Fruit fly (Drosophila melanogaster) whole organism, wandering third instar larva: Measurements from ENCODE around the gene CG17027.

Experiments
- Abd-B ChIP-seq: fragments of >200 bp; optimal IDR thresholded peaks from 2 replicates; lab custom pipeline; 2017; ENCODE audit warnings: missing biosample characterization, missing genetic modification characterization
- CG32264 ChIP-seq: fragments of 200-800 bp; sonication (Bioruptor generic); optimal IDR thresholded peaks from 2 replicates; lab custom pipeline; 2016; ENCODE audit warnings: missing biosample characterization, missing genetic modification characterization
- CG9705 ChIP-seq: fragments of 200-800 bp; sonication (Bioruptor generic); optimal IDR thresholded peaks from 2 replicates; lab custom pipeline; 2018; ENCODE audit warnings: missing biosample characterization, mild to moderate bottlenecking, missing genetic modification characterization
- Dfd ChIP-seq: fragments of >200 bp; optimal IDR thresholded peaks from 2 replicates; lab custom pipeline; 2017; ENCODE audit warnings: missing biosample characterization, missing genetic modification characterization
- Dif ChIP-seq: fragments of 200-275, 200-300 bp; sonication (Bioruptor generic); optimal IDR thresholded peaks from 2 replicates; lab custom pipeline; 2018; ENCODE audit warnings: missing biosample characterization, missing genetic modification characterization; ENCODE audit not compliant: partially characterized antibody
- GATAd ChIP-seq: sonication (Bioruptor generic); optimal IDR thresholded peaks from 2 replicates; lab custom pipeline; 2016; ENCODE audit warnings: missing biosample characterization, missing genetic modification characterization
- HLH106 ChIP-seq: fragments of 200-800 bp; optimal IDR thresholded peaks from 3 replicates; lab custom pipeline; 2019; ENCODE audit warnings: missing biosample characterization, mild to moderate bottlenecking, missing genetic modification characterization, moderate library complexity
- Hnf4 ChIP-seq: fragments of 200-800 bp; sonication (Bioruptor generic); optimal IDR thresholded peaks from 2 replicates; lab custom pipeline; 2016; ENCODE audit warnings: missing biosample characterization, mild to moderate bottlenecking, missing genetic modification characterization
- Hr78 ChIP-seq: fragments of >200 bp; optimal IDR thresholded peaks from 2 replicates; lab custom pipeline; 2017; ENCODE audit warnings: missing biosample characterization, missing genetic modification characterization
- Jra ChIP-seq: sonication (Bioruptor generic); optimal IDR thresholded peaks from 2 replicates; lab custom pipeline; 2016; ENCODE audit warnings: missing biosample characterization, missing genetic modification characterization
- Mio ChIP-seq: sonication (Bioruptor generic); optimal IDR thresholded peaks from 2 replicates; lab custom pipeline; 2016; ENCODE audit warnings: missing biosample characterization, missing genetic modification characterization
- Myc ChIP-seq: fragments of >200 bp; optimal IDR thresholded peaks from 2 replicates; lab custom pipeline; 2017
- N ChIP-seq: fragments of >200 bp; optimal IDR thresholded peaks from 2 replicates; lab custom pipeline; 2018; ENCODE audit warnings: missing biosample characterization, missing external identifiers, missing genetic modification characterization
- OdsH ChIP-seq: fragments of 200-800 bp; sonication (Bioruptor generic); optimal IDR thresholded peaks from 2 replicates; lab custom pipeline; 2016; ENCODE audit warnings: missing biosample characterization, mild to moderate bottlenecking, missing genetic modification characterization
- Rel ChIP-seq, 2 experiments: fragments of 200-800 bp; sonication (Bioruptor generic) in 1 of 2; optimal IDR thresholded peaks; 2 replicates in 1 of 2; 3 replicates in 1 of 2; lab custom pipeline; 2016 to 2019; ENCODE audit warnings: mild to moderate bottlenecking in 2 of 2, missing biosample characterization in 2 of 2, missing genetic modification characterization in 2 of 2, moderate library complexity in 1 of 2
- Sp1 ChIP-seq: fragments of 200-800 bp; sonication (Bioruptor generic); optimal IDR thresholded peaks from 3 replicates; lab custom pipeline; 2019; ENCODE audit warnings: missing biosample characterization, mild to moderate bottlenecking, missing genetic modification characterization, moderate library complexity
- Vsx2 ChIP-seq: fragments of 200-300, 225-300 bp; sonication (Bioruptor generic); optimal IDR thresholded peaks from 2 replicates; lab custom pipeline; 2018; ENCODE audit warnings: missing biosample characterization, missing genetic modification characterization; ENCODE audit not compliant: partially characterized antibody
- br ChIP-seq: fragments of 200-800 bp; sonication (Bioruptor generic); optimal IDR thresholded peaks from 2 replicates; lab custom pipeline; 2016; ENCODE audit warnings: missing biosample characterization, missing genetic modification characterization
- brk ChIP-seq: fragments of 200-800 bp; sonication (Bioruptor generic); optimal IDR thresholded peaks from 2 replicates; lab custom pipeline; 2016; ENCODE audit warnings: missing biosample characterization, mild to moderate bottlenecking, missing genetic modification characterization
- dl ChIP-seq, 2 experiments: fragments of 175-275, 200-275 bp in 1 of 2; fragments of 200-275 bp in 1 of 2; sonication (Bioruptor generic); optimal IDR thresholded peaks; lab custom pipeline; 2018; ENCODE audit warnings: mild to moderate bottlenecking in 2 of 2, missing biosample characterization in 2 of 2, missing genetic modification characterization in 2 of 2, moderate library complexity in 2 of 2; ENCODE audit not compliant: partially characterized antibody in 2 of 2, insufficient read depth in 1 of 2
- dmrt93B ChIP-seq: fragments of 200-800 bp; sonication (Bioruptor generic); optimal IDR thresholded peaks from 2 replicates; lab custom pipeline; 2018; ENCODE audit warnings: missing biosample characterization, mild to moderate bottlenecking, missing genetic modification characterization
- dsf ChIP-seq: sonication (Bioruptor generic); optimal IDR thresholded peaks from 2 replicates; lab custom pipeline; 2016; ENCODE audit warnings: missing biosample characterization, missing genetic modification characterization, borderline replicate concordance
- ey ChIP-seq: fragments of 200-800 bp; sonication (Bioruptor generic); optimal IDR thresholded peaks from 2 replicates; lab custom pipeline; 2016; ENCODE audit warnings: missing biosample characterization, missing genetic modification characterization
- foxo ChIP-seq, 2 experiments: fragments of 200-800 bp; sonication (Bioruptor generic); optimal IDR thresholded peaks; 2 replicates in 1 of 2; 3 replicates in 1 of 2; lab custom pipeline; 2016 to 2017; ENCODE audit warnings: missing biosample characterization in 2 of 2, missing genetic modification characterization in 2 of 2
- fru ChIP-seq: fragments of 200-800 bp; sonication (Bioruptor generic); optimal IDR thresholded peaks from 3 replicates; lab custom pipeline; 2016; ENCODE audit warnings: missing biosample characterization, mild to moderate bottlenecking, missing genetic modification characterization
- h ChIP-seq: fragments of 200-800 bp; sonication (Bioruptor generic); optimal IDR thresholded peaks from 3 replicates; lab custom pipeline; 2016; ENCODE audit warnings: missing biosample characterization, mild to moderate bottlenecking, missing genetic modification characterization
- jim ChIP-seq: fragments of 175-275, 200-325 bp; sonication (Bioruptor generic); optimal IDR thresholded peaks from 2 replicates; lab custom pipeline; 2016; ENCODE audit warnings: missing biosample characterization, mild to moderate bottlenecking, missing genetic modification characterization
- lola ChIP-seq: fragments of >200 bp; optimal IDR thresholded peaks from 2 replicates; lab custom pipeline; 2017; ENCODE audit warnings: missing biosample characterization, missing genetic modification characterization
- pan ChIP-seq: fragments of >200 bp; optimal IDR thresholded peaks from 2 replicates; lab custom pipeline; 2017
- psq ChIP-seq: fragments of 200-800 bp; sonication (Bioruptor generic); optimal IDR thresholded peaks from 3 replicates; lab custom pipeline; 2017; ENCODE audit warnings: missing biosample characterization, mild to moderate bottlenecking, missing genetic modification characterization, moderate library complexity
- rgr ChIP-seq: fragments of 200-800 bp; sonication (Bioruptor generic); optimal IDR thresholded peaks from 3 replicates; lab custom pipeline; 2016; ENCODE audit warnings: missing biosample characterization, mild to moderate bottlenecking, missing genetic modification characterization
- sage ChIP-seq: fragments of 200-800 bp; sonication (Bioruptor generic); optimal IDR thresholded peaks from 2 replicates; lab custom pipeline; 2016; ENCODE audit warnings: missing biosample characterization, mild to moderate bottlenecking, missing genetic modification characterization
- sv ChIP-seq: fragments of 200-800 bp; sonication (Bioruptor generic); optimal IDR thresholded peaks from 3 replicates; lab custom pipeline; 2016; ENCODE audit warnings: missing biosample characterization, missing genetic modification characterization
- tai ChIP-seq: sonication (Bioruptor generic); optimal IDR thresholded peaks from 2 replicates; lab custom pipeline; 2016; ENCODE audit warnings: missing biosample characterization, missing genetic modification characterization
- usp ChIP-seq: fragments of >200 bp; optimal IDR thresholded peaks from 2 replicates; lab custom pipeline; 2017; ENCODE audit warnings: missing biosample characterization, missing genetic modification characterization
- woc ChIP-seq: sonication (Bioruptor generic); optimal IDR thresholded peaks from 2 replicates; lab custom pipeline; 2016; ENCODE audit warnings: missing biosample characterization, mild to moderate bottlenecking, missing genetic modification characterization

The CG17027 gene

dm6 chr3L:16017528-16018250 lies 37.8 kb downstream of the CG17027 start:
- TF ChIP-seq CG32264 (GFP tag; lab: Kevin White, UChicago) (no peak), Hr78 (GFP tag; lab: Kevin White, UChicago) (no peak), lola (GFP tag; lab: Kevin White, UChicago) (no peak), woc (GFP tag; lab: Kevin White, UChicago) (no peak), h (no peak), pan (no peak), CG9705 (no peak), Hnf4 (GFP tag; lab: Kevin White, UChicago) (no peak), usp (GFP tag; lab: Kevin White, UChicago) (no peak), Rel (GFP tag; optimal IDR thresholded peaks at IDR 0.05; lab: Kevin White, UChicago) (no peak), Rel (tag; optimal IDR thresholded peaks at IDR 0.05; lab: Kevin White, UChicago) (no peak), Sp1 (GFP tag; lab: Kevin White, UChicago) (no peak), dl (GFP tag; optimal IDR thresholded peaks at IDR 0.05; lab: Kevin White, UChicago; ENCODE audit: insufficient read depth in 1 of 2, partially characterized antibody in 2 of 2) (no peak)

dm6 chr3L:16018251-16018583 lies 38.3 kb downstream of the CG17027 start:
- TF ChIP-seq Dif (GFP tag; lab: Kevin White, UChicago) (no peak), Rel (GFP tag; optimal IDR thresholded peaks at IDR 0.05; lab: Kevin White, UChicago) (no peak), Rel (tag; optimal IDR thresholded peaks at IDR 0.05; lab: Kevin White, UChicago) (no peak), woc (GFP tag; lab: Kevin White, UChicago) (no peak), HLH106 (peak; percentile 6), usp (GFP tag; lab: Kevin White, UChicago) (no peak)

dm6 chr3L:16018721-16019120 lies 38.8 kb downstream of the CG17027 start:
- no peak for TF ChIP-seq psq (GFP tag; lab: Kevin White, UChicago)
- TF ChIP-seq foxo (GFP tag; optimal IDR thresholded peaks at IDR 0.05; lab: Kevin White, UChicago): no peak
- no peak for TF ChIP-seq Vsx2 (GFP tag; lab: Kevin White, UChicago)
- TF ChIP-seq h: no peak
- no peak for TF ChIP-seq Dfd (GFP tag; lab: Kevin White, UChicago)
- TF ChIP-seq brk (GFP tag; lab: Kevin White, UChicago): no peak
- no peak for TF ChIP-seq br (GFP tag; lab: Kevin White, UChicago)
- TF ChIP-seq jim (GFP tag; lab: Kevin White, UChicago): no peak
- TF ChIP-seq Abd-B: no peak

dm6 chr3L:16019144-16020006 lies 39.5 kb downstream of the CG17027 start:
- no peak for TF ChIP-seq dl (GFP tag; optimal IDR thresholded peaks at IDR 0.05; lab: Kevin White, UChicago; ENCODE audit: insufficient read depth in 1 of 2, partially characterized antibody in 2 of 2)
- no peak for TF ChIP-seq br (GFP tag; lab: Kevin White, UChicago)
- TF ChIP-seq lola (GFP tag; lab: Kevin White, UChicago): no peak
- TF ChIP-seq GATAd (GFP tag; lab: Kevin White, UChicago): no peak
- TF ChIP-seq N (GFP tag; lab: Kevin White, UChicago): no peak
- TF ChIP-seq CG9705: no peak
- peak; percentile 6 for TF ChIP-seq rgr
- TF ChIP-seq woc (GFP tag; lab: Kevin White, UChicago): peak; percentile 43
- peak; percentile 26 for TF ChIP-seq OdsH (GFP tag; lab: Kevin White, UChicago)
- TF ChIP-seq Sp1 (GFP tag; lab: Kevin White, UChicago): peak; percentile 40
- TF ChIP-seq foxo (GFP tag; optimal IDR thresholded peaks at IDR 0.05; lab: Kevin White, UChicago): peak in 1 of 2 experiments; percentile 41
- TF ChIP-seq tai (GFP tag; lab: Kevin White, UChicago): no peak
- no peak for TF ChIP-seq Vsx2 (GFP tag; lab: Kevin White, UChicago)
- peak; percentile 69 for TF ChIP-seq Dfd (GFP tag; lab: Kevin White, UChicago)
- TF ChIP-seq ey (GFP tag; lab: Kevin White, UChicago): peak; percentile 32
- TF ChIP-seq dmrt93B: peak; percentile 11
- no peak for TF ChIP-seq Hr78 (GFP tag; lab: Kevin White, UChicago)
- TF ChIP-seq fru (GFP tag; lab: Kevin White, UChicago): peak; percentile 22
- TF ChIP-seq jim (GFP tag; lab: Kevin White, UChicago): no peak
- no peak for TF ChIP-seq Dif (GFP tag; lab: Kevin White, UChicago)
- no peak for TF ChIP-seq CG32264 (GFP tag; lab: Kevin White, UChicago)
- no peak for TF ChIP-seq psq (GFP tag; lab: Kevin White, UChicago)
- TF ChIP-seq Abd-B: no peak
- TF ChIP-seq pan: no peak
- no peak for TF ChIP-seq Rel (GFP tag; optimal IDR thresholded peaks at IDR 0.05; lab: Kevin White, UChicago)
- TF ChIP-seq Rel (tag; optimal IDR thresholded peaks at IDR 0.05; lab: Kevin White, UChicago): no peak
- TF ChIP-seq HLH106: peak; percentile 3
- no peak for TF ChIP-seq Mio
- TF ChIP-seq Myc: no peak
- no peak for TF ChIP-seq sv (GFP tag; lab: Kevin White, UChicago)
- no peak for TF ChIP-seq Hnf4 (GFP tag; lab: Kevin White, UChicago)
- TF ChIP-seq usp (GFP tag; lab: Kevin White, UChicago): no peak
- no peak for TF ChIP-seq Jra (GFP tag; lab: Kevin White, UChicago)
- TF ChIP-seq h: peak; percentile 12
- no peak for TF ChIP-seq brk (GFP tag; lab: Kevin White, UChicago)
- TF ChIP-seq dsf (GFP tag; lab: Kevin White, UChicago): no peak
- no peak for TF ChIP-seq sage
